Fruit fly (Drosophila melanogaster) whole organism, pupa: ENCODE results near the gene CG43085.

Experiments used
- CG12605 ChIP-seq: fragments of 200-800 bp; sonication (Bioruptor generic); IDR thresholded peaks from 2 replicates; pipeline ENCODE4 v1.3.6; 2022; ENCODE audit warnings: missing biosample characterization, missing genetic modification characterization
- EcR ChIP-seq: fragments of 200-800 bp; sonication (Bioruptor generic); optimal IDR thresholded peaks from 3 replicates; lab custom pipeline; 2019; ENCODE audit warnings: missing biosample characterization, missing genetic modification characterization, mild to moderate bottlenecking, moderate library complexity, missing genetic modification reagents
- Ets98B ChIP-seq: fragments of 200-800 bp; sonication (Bioruptor generic); IDR thresholded peaks from 2 replicates; pipeline ENCODE4 v1.3.6; 2022; ENCODE audit warnings: missing biosample characterization, missing genetic modification characterization
- gl ChIP-seq: fragments of 200-800 bp; sonication (Bioruptor generic); optimal IDR thresholded peaks from 2 replicates; lab custom pipeline; 2018; ENCODE audit warnings: missing biosample characterization, mild to moderate bottlenecking, missing genetic modification characterization

DNA sequence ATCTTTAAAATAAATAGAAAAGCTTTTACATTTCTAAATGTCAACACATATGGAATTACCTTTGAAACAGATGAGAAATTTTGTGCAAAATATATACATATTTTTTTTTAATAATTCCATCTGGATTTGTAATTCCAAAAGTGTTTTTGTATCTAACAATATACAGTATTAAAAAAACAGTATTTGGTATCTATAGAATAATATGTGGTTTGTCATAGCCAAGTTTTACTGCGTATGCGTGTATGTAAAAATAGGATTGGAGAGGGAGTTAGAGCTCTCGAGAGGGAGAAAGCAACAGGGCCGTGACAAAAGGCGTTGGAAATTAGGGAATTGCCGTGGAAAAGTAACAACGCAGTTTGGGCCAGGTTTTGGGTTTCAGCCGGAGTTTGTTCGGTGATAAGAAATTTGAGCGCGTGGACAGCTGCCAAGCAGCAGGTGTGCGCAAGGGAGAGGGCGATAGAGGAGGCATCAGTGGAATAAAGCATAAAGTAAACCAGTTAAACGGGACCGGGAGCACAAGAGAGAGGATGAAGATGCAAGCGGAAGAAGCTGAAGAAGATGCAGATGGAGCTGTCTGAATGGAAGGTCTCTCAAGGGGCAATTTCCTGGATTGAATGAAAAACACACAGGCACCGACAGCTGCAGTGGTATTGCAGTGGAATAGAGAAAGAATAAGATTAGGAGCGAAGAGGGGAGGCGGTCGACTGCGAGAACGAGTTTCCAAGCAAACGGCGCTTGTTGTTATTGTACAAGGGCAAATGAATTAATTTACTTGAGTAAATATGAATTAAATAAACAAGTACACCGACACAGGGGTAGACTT lies 6.6 kb upstream of the CG43085 start:
- TF ChIP-seq CG12605 (GFP tag; lab: Robert Waterston, UW) (0 out of 2 replicates have a peak, but pooled peaks have one; percentile 10), EcR (GFP tag; lab: Kevin White, UChicago) (peak; percentile 57), Ets98B (no peak), gl (tag; lab: Kevin White, UChicago) (no peak)
